Worm (Caenorhabditis elegans): ENCODE measurements around the gene C25H3.11.

DNA sequence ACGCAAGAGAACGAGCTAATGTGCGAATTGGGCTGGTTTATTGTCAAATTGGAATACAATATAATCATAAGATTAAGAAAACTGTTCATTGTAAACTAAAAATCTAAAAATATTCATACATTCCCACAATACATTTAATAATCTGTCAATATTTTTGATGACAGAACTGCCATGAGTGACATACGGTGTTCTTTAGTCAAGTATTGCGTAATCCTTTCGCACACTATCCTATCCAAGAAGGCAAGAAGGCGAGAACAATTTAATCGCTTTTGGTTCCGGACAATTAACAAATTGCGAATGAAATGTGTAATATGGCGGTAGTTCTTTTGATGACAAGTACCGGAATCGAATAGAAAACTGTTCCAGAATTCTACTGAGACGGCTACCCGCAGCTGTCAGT lies 46.0 kb upstream of the C25H3.11 start:
- no peak for TF ChIP-seq blmp-1 (tag; optimal IDR thresholded peaks at IDR 0.05)
- no peak for TF ChIP-seq elt-3 (tag; optimal IDR thresholded peaks at IDR 0.05)
- TF ChIP-seq flh-1 (GFP tag; optimal IDR thresholded peaks at IDR 0.05) = no peak
